Worm (Caenorhabditis elegans) whole organism, L4 larva: ENCODE results near the gene ada-2.

Experiments
- D1046.2 ChIP-seq: fragments of 200-800 bp; sonication (Bioruptor generic); IDR thresholded peaks from 2 replicates; pipeline ENCODE4 v1.3.6; 2022; ENCODE audit warnings: missing genetic modification characterization, missing compliant biosample characterization
- F26F4.8 ChIP-seq: fragments of 200-800 bp; sonication (Bioruptor generic); conservative IDR thresholded peaks from 2 replicates; pipeline ENCODE4 v1.3.6; 2022; ENCODE audit warnings: missing genetic modification characterization, missing compliant biosample characterization
- F37D6.2 ChIP-seq: sonication (generic microtip); optimal IDR thresholded peaks from 2 replicates; lab custom pipeline; 2016; ENCODE audit warnings: mild to moderate bottlenecking, missing genetic modification characterization, missing compliant biosample characterization
- F44E2.7 ChIP-seq: fragments of 200-800 bp; sonication (Bioruptor generic); IDR thresholded peaks from 2 replicates; pipeline ENCODE4 v2.1.2; 2022; ENCODE audit warnings: missing genetic modification characterization, missing compliant biosample characterization
- Y105C5A.15 ChIP-seq: fragments of 200-800 bp; sonication (Bioruptor generic); IDR thresholded peaks from 2 replicates; pipeline ENCODE4 v1.3.6; 2022; ENCODE audit warnings: missing genetic modification characterization, missing compliant biosample characterization
- Y48G9A.11 ChIP-seq: fragments of 200-800 bp; sonication (Bioruptor generic); IDR thresholded peaks from 2 replicates; pipeline ENCODE4 v1.3.6; 2022; ENCODE audit warnings: missing genetic modification reagents, missing genetic modification characterization, missing compliant biosample characterization
- Y75B8A.6 ChIP-seq: fragments of 200-800 bp; sonication (Bioruptor generic); IDR thresholded peaks from 2 replicates; pipeline ENCODE4 v1.3.6; 2022; ENCODE audit warnings: missing genetic modification reagents, missing genetic modification characterization, missing compliant biosample characterization
- ZK546.5 ChIP-seq, 2 experiments: sonication (generic microtip); optimal IDR thresholded peaks; 2 replicates each; lab custom pipeline; 2017; ENCODE audit warnings: missing biosample characterization in 2 of 2, missing genetic modification characterization in 2 of 2
- ama-1 ChIP-seq: fragments of 150-350 bp; optimal IDR thresholded peaks from 2 replicates; lab custom pipeline; 2014; ENCODE audit warnings: inconsistent platforms, mixed read lengths
- arid-1 ChIP-seq: fragments of 200-800 bp; sonication (Bioruptor generic); conservative IDR thresholded peaks from 2 replicates; pipeline ENCODE4 v1.3.6; 2022; ENCODE audit warnings: missing genetic modification reagents, missing genetic modification characterization, missing compliant biosample characterization
- ceh-62 ChIP-seq: sonication (generic microtip); optimal IDR thresholded peaks from 2 replicates; lab custom pipeline; 2017; ENCODE audit warnings: missing biosample characterization, missing genetic modification characterization
- ceh-82 ChIP-seq: sonication (generic microtip); optimal IDR thresholded peaks from 2 replicates; lab custom pipeline; 2017; ENCODE audit warnings: missing biosample characterization, missing genetic modification characterization
- cey-2 ChIP-seq: sonication (generic microtip); optimal IDR thresholded peaks from 3 replicates; lab custom pipeline; 2017; ENCODE audit warnings: missing genetic modification characterization, mild to moderate bottlenecking, missing compliant biosample characterization, antibody characterized with exemption, borderline replicate concordance; ENCODE audit not compliant: insufficient read depth
- ctbp-1 ChIP-seq: fragments of 200-800 bp; sonication (Bioruptor generic); IDR thresholded peaks from 2 replicates; pipeline ENCODE4 v1.3.6; 2022; ENCODE audit warnings: missing genetic modification reagents, missing genetic modification characterization, missing compliant biosample characterization
- daf-12 ChIP-seq: fragments of 150-350 bp; optimal IDR thresholded peaks from 2 replicates; lab custom pipeline; 2014; ENCODE audit warnings: missing biosample characterization, missing genetic modification reagents, missing genetic modification characterization
- daf-16 ChIP-seq, 3 experiments: sonication (generic microtip); optimal IDR thresholded peaks; 2 replicates each; lab custom pipeline; 2016 to 2017; ENCODE audit warnings: missing genetic modification characterization in 3 of 3, missing genetic modification reagents in 3 of 3, mild to moderate bottlenecking in 2 of 3, missing compliant biosample characterization in 2 of 3, missing biosample characterization in 1 of 3, moderate library complexity in 1 of 3
- daf-19 ChIP-seq: fragments of 200-800 bp; sonication (Bioruptor generic); conservative IDR thresholded peaks from 2 replicates; pipeline ENCODE4 v1.3.6; 2022; ENCODE audit warnings: missing genetic modification characterization, missing compliant biosample characterization
- dmd-9 ChIP-seq: fragments of 200-800 bp; sonication (Bioruptor generic); IDR thresholded peaks from 2 replicates; pipeline ENCODE4 v1.3.6; 2022; ENCODE audit warnings: missing genetic modification reagents, missing genetic modification characterization, missing compliant biosample characterization
- dpl-1 ChIP-seq: fragments of 150-350 bp; optimal IDR thresholded peaks from 2 replicates; lab custom pipeline; 2014; ENCODE audit warnings: missing biosample characterization, missing genetic modification reagents, missing genetic modification characterization
- duxl-1 ChIP-seq: sonication (generic microtip); optimal IDR thresholded peaks from 2 replicates; lab custom pipeline; 2016; ENCODE audit warnings: mild to moderate bottlenecking, missing genetic modification characterization, moderate library complexity, missing compliant biosample characterization; ENCODE audit not compliant: poor library complexity
- dve-1 ChIP-seq: sonication (generic microtip); optimal IDR thresholded peaks from 2 replicates; lab custom pipeline; 2017; ENCODE audit warnings: antibody characterized with exemption, mild to moderate bottlenecking, missing genetic modification characterization, missing compliant biosample characterization; ENCODE audit not compliant: insufficient read depth
- egl-27 ChIP-seq: sonication (generic microtip); optimal IDR thresholded peaks from 3 replicates; lab custom pipeline; 2017; ENCODE audit warnings: missing biosample characterization, missing genetic modification reagents, missing genetic modification characterization
- egl-43 ChIP-seq: fragments of 200-800 bp; sonication (Bioruptor generic); IDR thresholded peaks from 2 replicates; pipeline ENCODE4 v1.3.6; 2022; ENCODE audit warnings: missing genetic modification reagents, missing genetic modification characterization, missing compliant biosample characterization
- fos-1 ChIP-seq: fragments of 150-350 bp; optimal IDR thresholded peaks from 2 replicates; lab custom pipeline; 2014; ENCODE audit warnings: missing biosample characterization, missing genetic modification characterization
- hif-1 ChIP-seq, 2 experiments: sonication (generic microtip); optimal IDR thresholded peaks; 2 replicates each; lab custom pipeline; 2016 to 2017; ENCODE audit warnings: missing compliant biosample characterization in 2 of 2, missing genetic modification characterization in 2 of 2, missing genetic modification reagents in 2 of 2, missing genotype in 2 of 2, mild to moderate bottlenecking in 1 of 2
- hlh-30 ChIP-seq: sonication (generic microtip); optimal IDR thresholded peaks from 2 replicates; lab custom pipeline; 2017; ENCODE audit warnings: antibody characterized with exemption, mild to moderate bottlenecking, missing genetic modification characterization, missing compliant biosample characterization; ENCODE audit not compliant: insufficient read depth
- hmg-1.1 ChIP-seq: fragments of 200-800 bp; sonication (Bioruptor generic); IDR thresholded peaks from 2 replicates; pipeline ENCODE4 v1.3.6; 2022; ENCODE audit warnings: missing genetic modification reagents, missing genetic modification characterization, missing compliant biosample characterization
- jun-1 ChIP-seq: fragments of 150-350 bp; optimal IDR thresholded peaks from 2 replicates; lab custom pipeline; 2014; ENCODE audit warnings: missing biosample characterization, missing genetic modification reagents, missing genetic modification characterization
- lin-1 ChIP-seq: fragments of 200-800 bp; sonication (Bioruptor generic); IDR thresholded peaks from 2 replicates; pipeline ENCODE4 v1.3.6; 2022; ENCODE audit warnings: missing genetic modification reagents, missing genetic modification characterization, missing compliant biosample characterization
- lin-13 ChIP-seq: fragments of 150-350 bp; optimal IDR thresholded peaks from 2 replicates; lab custom pipeline; 2014; ENCODE audit warnings: missing biosample characterization, missing genetic modification reagents, missing genetic modification characterization
- lin-29 ChIP-seq: fragments of 200-800 bp; sonication (Bioruptor generic); IDR thresholded peaks from 2 replicates; pipeline ENCODE4 v1.3.6; 2022; ENCODE audit warnings: missing genetic modification reagents, missing genetic modification characterization, missing compliant biosample characterization
- lin-39 ChIP-seq: fragments of 150-350 bp; optimal IDR thresholded peaks from 2 replicates; lab custom pipeline; 2014; ENCODE audit warnings: missing biosample characterization, missing genetic modification reagents, missing genetic modification characterization
- lsy-2 ChIP-seq, 2 experiments: fragments of 150-350 bp in 1 of 2; sonication (generic microtip) in 1 of 2; optimal IDR thresholded peaks; 2 replicates each; lab custom pipeline; 2014 to 2017; ENCODE audit warnings: missing biosample characterization in 2 of 2, missing genetic modification characterization in 2 of 2
- mdl-1 ChIP-seq, 2 experiments: fragments of 150-350 bp in 1 of 2; sonication (generic microtip) in 1 of 2; optimal IDR thresholded peaks; 2 replicates each; lab custom pipeline; 2014 to 2017; ENCODE audit warnings: missing biosample characterization in 2 of 2, missing genetic modification characterization in 2 of 2
- mes-2 ChIP-seq: sonication (generic microtip); optimal IDR thresholded peaks from 2 replicates; lab custom pipeline; 2016; ENCODE audit warnings: missing genotype, mild to moderate bottlenecking, missing genetic modification characterization, missing compliant biosample characterization; ENCODE audit not compliant: poor library complexity, severe bottlenecking
- mxl-3 ChIP-seq: fragments of 200-800 bp; sonication (Bioruptor generic); optimal IDR thresholded peaks from 2 replicates; lab custom pipeline; 2018; ENCODE audit warnings: mild to moderate bottlenecking, missing genetic modification characterization, missing compliant biosample characterization
- nhr-10 ChIP-seq: fragments of 150-350 bp; optimal IDR thresholded peaks from 2 replicates; lab custom pipeline; 2014; ENCODE audit warnings: missing biosample characterization, missing genetic modification characterization
- nhr-25 ChIP-seq: sonication (generic microtip); optimal IDR thresholded peaks from 2 replicates; lab custom pipeline; 2017; ENCODE audit warnings: missing genetic modification characterization, mild to moderate bottlenecking, missing compliant biosample characterization, antibody characterized with exemption, moderate library complexity, borderline replicate concordance; ENCODE audit not compliant: insufficient read depth
- nhr-41 ChIP-seq: fragments of 200-800 bp; sonication (Bioruptor generic); IDR thresholded peaks from 2 replicates; pipeline ENCODE4 v1.3.6; 2022; ENCODE audit warnings: missing genetic modification reagents, missing genetic modification characterization, missing compliant biosample characterization
- nhr-48 ChIP-seq: sonication (generic microtip); optimal IDR thresholded peaks from 2 replicates; lab custom pipeline; 2016; ENCODE audit warnings: mild to moderate bottlenecking, missing genetic modification characterization, missing compliant biosample characterization
- nhr-76 ChIP-seq: fragments of 150-350 bp; optimal IDR thresholded peaks from 2 replicates; lab custom pipeline; 2014; ENCODE audit warnings: missing biosample characterization, missing genetic modification characterization
- php-3 ChIP-seq: fragments of 200-800 bp; sonication (Bioruptor generic); IDR thresholded peaks from 2 replicates; pipeline ENCODE4 v1.3.6; 2022; ENCODE audit warnings: missing genetic modification reagents, missing genetic modification characterization, missing compliant biosample characterization
- set-16 ChIP-seq: fragments of 200-800 bp; sonication (Bioruptor generic); IDR thresholded peaks from 2 replicates; pipeline ENCODE4 v1.3.6; 2022; ENCODE audit warnings: missing genetic modification reagents, missing genetic modification characterization, missing compliant biosample characterization
- snpc-4 ChIP-seq: fragments of 150-350 bp; optimal IDR thresholded peaks from 2 replicates; lab custom pipeline; 2014; ENCODE audit warnings: missing biosample characterization, missing genetic modification characterization
- tag-97 ChIP-seq: fragments of 200-800 bp; sonication (Bioruptor generic); IDR thresholded peaks from 2 replicates; pipeline ENCODE4 v1.3.6; 2022; ENCODE audit warnings: missing genetic modification characterization, missing compliant biosample characterization
- unc-130 ChIP-seq: sonication (generic microtip); optimal IDR thresholded peaks from 2 replicates; lab custom pipeline; 2016; ENCODE audit warnings: missing genetic modification reagents, missing genetic modification characterization, missing compliant biosample characterization
- unc-62 ChIP-seq, 3 experiments: fragments of 150-350 bp in 1 of 3; sonication (generic microtip); optimal IDR thresholded peaks in 2 of 3; peaks in 1 of 3; 1 replicate in 1 of 3; 2 replicates in 2 of 3; lab custom pipeline; 2014 to 2017; ENCODE audit warnings: missing biosample characterization in 3 of 3, missing genetic modification characterization in 3 of 3, missing genetic modification reagents in 3 of 3, missing genotype in 1 of 3
- vab-7 ChIP-seq: fragments of 200-800 bp; sonication (Bioruptor generic); IDR thresholded peaks from 2 replicates; pipeline ENCODE4 v1.3.6; 2022; ENCODE audit warnings: missing genetic modification reagents, missing genetic modification characterization, missing compliant biosample characterization
- zip-11 ChIP-seq: fragments of 200-800 bp; sonication (Bioruptor generic); IDR thresholded peaks from 2 replicates; pipeline ENCODE4 v1.3.6; 2022; ENCODE audit warnings: missing genetic modification characterization, missing compliant biosample characterization

ada-2 gene

ce11 chrII:7289923-7290476 lies 37.9 kb downstream of the ada-2 start, which contains the start of gene C30G12.2 (continued):
- TF ChIP-seq dmd-9 (GFP tag; lab: Robert Waterston, UW) (no peak), hlh-30 (tag; lab: Kevin White, UChicago) (no peak), Y105C5A.15 (GFP tag; lab: Robert Waterston, UW) (no peak), daf-12 (tag; lab: Kevin White, UChicago) (no peak), daf-19 (GFP tag; lab: Robert Waterston, UW) (no peak), php-3 (peak; percentile 94), lin-39 (no peak), nhr-41 (GFP tag; lab: Robert Waterston, UW) (no peak), fos-1 (tag; lab: Kevin White, UChicago) (no peak), lin-1 (GFP tag; lab: Robert Waterston, UW) (peak; percentile 69), vab-7 (GFP tag; lab: Robert Waterston, UW) (no peak), ZK546.5 (tag; optimal IDR thresholded peaks at IDR 0.05; lab: Kevin White, UChicago) (no peak), Y48G9A.11 (GFP tag; lab: Robert Waterston, UW) (no peak), ceh-62 (tag; lab: Kevin White, UChicago) (no peak), dve-1 (peak; percentile 90), ama-1 (lab: Kevin White, UChicago) (no peak), dpl-1 (GFP tag; lab: Kevin White, UChicago) (no peak), hmg-1.1 (GFP tag; lab: Robert Waterston, UW) (no peak), ctbp-1 (GFP tag; lab: Robert Waterston, UW) (no peak), arid-1 (GFP tag; lab: Robert Waterston, UW) (no peak), lin-29 (GFP tag; lab: Robert Waterston, UW) (no peak), mxl-3 (GFP tag; lab: Kevin White, UChicago) (no peak), tag-97 (no peak), ceh-82 (no peak), cey-2 (no peak), zip-11 (GFP tag; lab: Robert Waterston, UW) (no peak), unc-130 (no peak), egl-27 (no peak), set-16 (GFP tag; lab: Robert Waterston, UW) (no peak), lin-13 (GFP tag; lab: Kevin White, UChicago) (no peak), F44E2.7 (GFP tag; lab: Robert Waterston, UW) (no peak), daf-16 (GFP tag; optimal IDR thresholded peaks at IDR 0.05; lab: Kevin White, UChicago) (peak in 1 of 2 experiments; percentile 92), daf-16 (tag; optimal IDR thresholded peaks at IDR 0.05; lab: Kevin White, UChicago) (peak; percentile 90), unc-62 (GFP tag; optimal IDR thresholded peaks at IDR 0.05 in 1 of 2; lab: Kevin White, UChicago) (peak in 1 of 2 experiments; percentile 75), unc-62 (tag; optimal IDR thresholded peaks at IDR 0.05; lab: Kevin White, UChicago) (no peak), mdl-1 (tag; optimal IDR thresholded peaks at IDR 0.05; lab: Kevin White, UChicago) (no peak), D1046.2 (GFP tag; lab: Robert Waterston, UW) (no peak), nhr-76 (tag; lab: Kevin White, UChicago) (no peak), duxl-1 (no peak), nhr-48 (tag; lab: Kevin White, UChicago) (peak; percentile 95), nhr-10 (no peak), nhr-25 (no peak), Y75B8A.6 (GFP tag; lab: Robert Waterston, UW) (no peak), hif-1 (tag; optimal IDR thresholded peaks at IDR 0.05; lab: Kevin White, UChicago) (no peak), jun-1 (tag; lab: Kevin White, UChicago) (no peak), F37D6.2 (tag; lab: Kevin White, UChicago) (no peak), lsy-2 (tag; optimal IDR thresholded peaks at IDR 0.05; lab: Kevin White, UChicago) (no peak), F26F4.8 (GFP tag; lab: Robert Waterston, UW) (no peak), snpc-4 (tag; lab: Kevin White, UChicago) (no peak), egl-43 (no peak), mes-2 (tag; lab: Kevin White, UChicago) (no peak)
